Fruit fly (Drosophila melanogaster): ENCODE results near the gene repo.

The repo gene

DNA sequence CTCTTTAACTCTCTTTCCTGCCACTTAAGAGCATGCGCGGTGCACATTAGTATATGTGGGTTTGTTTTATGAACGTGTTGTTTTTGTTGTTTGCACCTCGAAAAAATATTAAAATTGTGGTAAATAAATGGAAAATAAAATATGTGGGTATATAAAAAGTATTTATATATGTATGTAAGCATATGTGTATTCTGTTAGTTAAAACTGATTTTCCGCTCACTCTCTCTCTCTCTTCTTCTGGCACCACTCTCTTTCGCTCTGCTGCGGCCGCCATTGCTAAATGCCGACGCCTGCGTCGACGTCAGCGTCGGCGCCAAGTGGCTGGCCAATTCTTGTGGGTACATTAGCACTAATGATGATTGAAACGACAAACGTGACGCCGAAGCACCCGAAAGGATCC lies 29.3 kb downstream of the repo start (continued):
- no peak for TF ChIP-seq bsh (GFP tag; optimal IDR thresholded peaks at IDR 0.05)
- TF ChIP-seq Adf1 (GFP tag; IDR thresholded peaks at IDR 0.05), result peak; percentile 87
- TF ChIP-seq CG12299 (tag; optimal IDR thresholded peaks at IDR 0.05), result no peak
- TF ChIP-seq CG1024 (GFP tag; IDR thresholded peaks at IDR 0.05), result no peak
- TF ChIP-seq CG6654 (GFP tag; optimal IDR thresholded peaks at IDR 0.05), result no peak
- no peak for TF ChIP-seq YL-1 (GFP tag; optimal IDR thresholded peaks at IDR 0.05)
- TF ChIP-seq CG17568 (GFP tag; optimal IDR thresholded peaks at IDR 0.05), result no peak
- no peak for TF ChIP-seq Max (GFP tag; optimal IDR thresholded peaks at IDR 0.05)
- no peak for TF ChIP-seq CG14441 (GFP tag; IDR thresholded peaks at IDR 0.05)
- TF ChIP-seq CG1832 (GFP tag; optimal IDR thresholded peaks at IDR 0.05), result no peak
- TF ChIP-seq CG18599 (GFP tag; optimal IDR thresholded peaks at IDR 0.05), result peak; percentile 6
- TF ChIP-seq Blimp-1 (GFP tag; optimal IDR thresholded peaks at IDR 0.05), result no peak
- no peak for TF ChIP-seq CG11723 (GFP tag; optimal IDR thresholded peaks at IDR 0.05)
- peak; percentile 62 to 77 for TF ChIP-seq Trl (optimal IDR thresholded peaks at IDR 0.05)
- TF ChIP-seq Trl (GFP tag; optimal IDR thresholded peaks at IDR 0.05), result no peak
- no peak for TF ChIP-seq CG6175 (GFP tag; IDR thresholded peaks at IDR 0.05)
- TF ChIP-seq lov (optimal IDR thresholded peaks at IDR 0.05), result no peak
- TF ChIP-seq lov (GFP tag; IDR thresholded peaks at IDR 0.05), result no peak
- TF ChIP-seq exex (tag; optimal IDR thresholded peaks at IDR 0.05), result no peak
- no peak for TF ChIP-seq az2 (GFP tag; optimal IDR thresholded peaks at IDR 0.05)
- TF ChIP-seq bigmax (GFP tag; optimal IDR thresholded peaks at IDR 0.05), result no peak

dm6 chr3R:18266665-18267064 lies 30.7 kb downstream of the repo start:
- TF ChIP-seq Nf-YB (GFP tag; optimal IDR thresholded peaks at IDR 0.05), result peak; percentile 94
- TF ChIP-seq CG2116 (GFP tag; optimal IDR thresholded peaks at IDR 0.05), result no peak
- no peak for TF ChIP-seq Hr78 (GFP tag; optimal IDR thresholded peaks at IDR 0.05)
- TF ChIP-seq Nf-YC (tag; optimal IDR thresholded peaks at IDR 0.05), result peak; percentile 93
- no peak for TF ChIP-seq gro (GFP tag; optimal IDR thresholded peaks at IDR 0.05)
- TF ChIP-seq zen (tag; optimal IDR thresholded peaks at IDR 0.05), result no peak
- peak; percentile 51; the same call in 1 of the 2 replicates for TF ChIP-seq seq (GFP tag; IDR thresholded peaks at IDR 0.05)
- no peak for TF ChIP-seq CG11398 (GFP tag; optimal IDR thresholded peaks at IDR 0.05)

- TF ChIP-seq CG6254 (GFP tag; optimal IDR thresholded peaks at IDR 0.05) (no peak), CG14441 (GFP tag; IDR thresholded peaks at IDR 0.05) (no peak), CG17361 (GFP tag; IDR thresholded peaks at IDR 0.05) (no peak), inv (GFP tag; IDR thresholded peaks at IDR 0.05; ENCODE audit: partially characterized antibody) (no peak), CG31365 (tag; optimal IDR thresholded peaks at IDR 0.05) (no peak), cwo (GFP tag; optimal IDR thresholded peaks at IDR 0.05) (no peak), stwl (tag; optimal IDR thresholded peaks at IDR 0.05) (no peak), Ets97D (GFP tag; optimal IDR thresholded peaks at IDR 0.05) (peak; percentile 48), Jarid2 (GFP tag; optimal IDR thresholded peaks at IDR 0.05) (no peak), Adf1 (GFP tag; IDR thresholded peaks at IDR 0.05) (peak; percentile 57), ATbp (GFP tag; optimal IDR thresholded peaks at IDR 0.05) (no peak), CG30431 (GFP tag; optimal IDR thresholded peaks at IDR 0.05) (no peak), Kr (GFP tag; optimal IDR thresholded peaks at IDR 0.05) (no peak), gfzf (GFP tag; optimal IDR thresholded peaks at IDR 0.05) (no peak), tna (GFP tag; IDR thresholded peaks at IDR 0.05; ENCODE audit: partially characterized antibody) (no peak), ftz-f1 (GFP tag; optimal IDR thresholded peaks at IDR 0.05) (no peak), mirr (GFP tag; optimal IDR thresholded peaks at IDR 0.05) (no peak), CG2712 (tag; optimal IDR thresholded peaks at IDR 0.05) (no peak), Hsf (GFP tag; optimal IDR thresholded peaks at IDR 0.05) (no peak), Scr (GFP tag; IDR thresholded peaks at IDR 0.05; ENCODE audit: partially characterized antibody) (no peak), CG7839 (tag; optimal IDR thresholded peaks at IDR 0.05) (no peak), gsb (GFP tag; IDR thresholded peaks at IDR 0.05) (no peak), cg (GFP tag; optimal IDR thresholded peaks at IDR 0.05) (peak; percentile 33)
These were observed 31.5 kb downstream of the repo start, which contains the start of gene CG18599 for dm6 chr3R:18267489-18267888. TSS of gene CG18599 (plus strand) at chr3R:18267789.
